Fruit fly (Drosophila melanogaster): ENCODE results near the gene Diedel.

Gene Diedel

dm6 chr3R:29493242-29493944 lies at the start of gene Diedel, which contains the start of gene CG2310:
Diedel (plus strand) TSS chr3R:29493852.
CG2310 (minus strand) TSS chr3R:29493518.
- TF ChIP-seq CTCF (optimal IDR thresholded peaks at IDR 0.05) (peak; percentile 7 to 45), CG8478 (optimal IDR thresholded peaks at IDR 0.05) (no peak)

DNA sequence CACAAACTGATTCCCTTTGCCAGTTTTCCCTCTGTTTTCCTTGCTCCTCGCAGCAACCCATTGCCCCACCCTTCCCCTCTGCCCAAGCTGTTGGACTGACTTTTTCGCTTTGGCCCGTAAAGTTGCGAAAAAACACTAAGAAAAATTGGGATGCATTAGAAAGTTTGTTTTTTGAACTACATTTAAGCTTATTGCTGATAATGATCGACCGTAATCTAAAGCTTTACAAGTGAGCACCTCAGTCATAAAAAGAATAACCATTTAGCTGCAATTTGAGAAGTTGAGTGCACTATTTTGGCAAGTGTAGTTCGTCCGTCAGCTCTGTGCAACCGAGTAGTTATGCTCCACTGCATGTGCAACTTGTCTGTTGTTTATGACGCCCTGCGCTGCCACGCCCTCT lies 43.3 kb upstream of the Diedel start:
- TF ChIP-seq CG8478 (optimal IDR thresholded peaks at IDR 0.05), result no peak
- TF ChIP-seq CTCF (optimal IDR thresholded peaks at IDR 0.05), result no peak

DNA sequence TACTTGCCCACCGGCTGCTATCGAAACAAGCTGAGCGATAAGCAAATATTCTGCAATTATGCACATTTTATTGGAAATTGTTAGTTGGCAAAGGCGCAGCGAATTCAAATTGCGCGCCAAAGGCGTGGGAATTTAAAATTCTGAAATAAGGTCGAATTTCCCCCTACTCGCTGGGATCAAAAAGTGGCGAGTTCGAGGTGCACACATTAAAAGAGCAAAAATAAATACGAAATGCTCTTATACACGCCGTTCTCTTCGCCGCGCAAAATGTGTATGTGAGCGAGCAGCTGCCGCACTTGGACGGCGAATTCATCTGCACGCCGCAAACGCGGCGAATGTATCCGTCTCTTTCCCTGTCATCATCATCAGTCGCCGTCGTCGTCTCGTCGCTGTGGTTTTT lies 36.4 kb upstream of the Diedel start:
- TF ChIP-seq CG8478 (optimal IDR thresholded peaks at IDR 0.05) (no peak), CTCF (optimal IDR thresholded peaks at IDR 0.05) (no peak)

DNA sequence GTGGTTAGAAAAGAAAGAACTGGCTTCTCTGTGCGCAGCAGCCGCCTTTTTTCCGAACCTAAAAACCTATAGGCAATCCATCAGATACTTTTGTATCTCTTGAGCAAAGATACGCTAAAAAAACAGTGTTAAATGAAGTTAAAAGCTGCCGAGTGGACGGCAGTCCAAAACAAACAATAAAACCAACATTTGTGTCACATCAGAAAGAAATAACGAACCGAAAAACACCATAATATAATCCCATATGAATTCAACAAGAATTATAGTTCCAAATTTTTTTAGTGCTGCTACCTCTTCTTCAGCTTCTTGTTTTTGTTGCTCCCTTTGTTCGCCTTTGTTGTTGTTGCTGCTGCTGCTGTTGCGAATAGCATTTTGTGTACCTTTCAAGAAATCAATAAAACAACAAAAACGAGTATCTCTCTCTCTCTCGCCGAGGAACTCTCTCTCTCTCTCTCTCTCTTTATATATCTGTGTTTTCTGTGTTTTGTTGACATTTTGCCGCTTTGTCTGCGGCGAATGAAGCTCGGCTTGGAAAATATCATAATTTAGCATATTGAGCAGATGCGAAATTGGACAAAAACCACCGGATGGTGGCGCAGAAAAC lies 35.8 kb upstream of the Diedel start:
- TF ChIP-seq CTCF (optimal IDR thresholded peaks at IDR 0.05), result no peak
- no peak for TF ChIP-seq CG8478 (optimal IDR thresholded peaks at IDR 0.05)

DNA sequence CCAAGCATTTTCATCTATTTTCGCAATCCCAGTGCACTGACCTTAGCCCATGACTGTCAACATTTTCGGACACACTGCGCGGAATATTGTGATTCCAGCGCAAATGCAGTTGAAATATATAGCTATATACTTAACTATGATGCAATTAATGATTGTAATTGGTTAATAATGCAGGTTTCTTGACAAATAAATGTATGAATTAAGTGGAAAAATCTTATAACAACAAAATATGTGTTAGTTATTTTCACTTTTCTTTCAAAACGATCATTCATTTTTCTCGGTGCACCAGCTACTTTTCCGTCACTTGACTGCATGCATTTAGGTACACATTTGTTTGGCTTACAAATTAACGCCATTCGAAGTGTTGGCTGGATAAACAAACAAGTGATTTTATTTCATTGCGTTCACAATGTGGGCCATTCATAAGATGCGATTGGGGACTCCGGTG lies 34.9 kb upstream of the Diedel start:
- TF ChIP-seq CG8478 (optimal IDR thresholded peaks at IDR 0.05) (no peak), CTCF (optimal IDR thresholded peaks at IDR 0.05) (no peak)

DNA sequence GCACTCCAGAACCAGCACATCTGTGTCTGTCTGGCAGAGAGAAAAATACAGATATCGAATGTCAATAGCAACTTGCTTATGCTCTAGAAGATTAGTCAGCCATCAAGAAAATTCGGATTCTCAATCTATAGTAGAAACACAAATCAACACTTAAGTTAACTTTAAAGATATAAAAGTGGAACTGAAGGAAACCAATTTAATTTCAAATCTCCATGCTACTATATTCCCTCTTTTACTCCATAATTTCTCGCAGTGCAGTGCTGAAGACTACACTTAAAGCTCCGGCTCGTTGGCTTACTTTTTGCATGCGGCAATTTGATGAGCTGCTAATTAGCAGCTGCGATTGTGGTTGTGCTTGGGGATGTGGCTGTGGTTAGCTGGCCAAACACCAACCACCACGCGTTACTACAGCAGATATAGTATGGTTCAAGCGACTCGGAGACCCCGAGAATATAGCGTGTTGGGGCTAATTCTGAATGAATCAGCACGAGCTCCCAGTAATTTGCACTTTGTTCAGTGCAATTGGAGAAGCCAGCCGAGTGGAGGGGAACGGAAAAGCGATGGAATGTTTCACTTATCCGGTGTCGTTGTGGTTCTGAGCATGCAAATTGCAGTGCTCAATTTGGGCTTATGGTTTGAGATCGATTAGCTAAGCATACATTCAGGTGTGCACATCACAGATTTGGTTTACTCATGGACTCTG lies 33.3 kb upstream of the Diedel start:
- TF ChIP-seq CTCF (optimal IDR thresholded peaks at IDR 0.05) (no peak), CG8478 (optimal IDR thresholded peaks at IDR 0.05) (no peak)

dm6 chr3R:29461069-29461468 lies 32.6 kb upstream of the Diedel start:
- no peak for TF ChIP-seq CTCF (optimal IDR thresholded peaks at IDR 0.05)
- no peak for TF ChIP-seq CG8478 (optimal IDR thresholded peaks at IDR 0.05)

dm6 chr3R:29461846-29462245 lies 31.8 kb upstream of the Diedel start:
- TF ChIP-seq CG8478 (optimal IDR thresholded peaks at IDR 0.05) (no peak), CTCF (optimal IDR thresholded peaks at IDR 0.05) (no peak)

DNA sequence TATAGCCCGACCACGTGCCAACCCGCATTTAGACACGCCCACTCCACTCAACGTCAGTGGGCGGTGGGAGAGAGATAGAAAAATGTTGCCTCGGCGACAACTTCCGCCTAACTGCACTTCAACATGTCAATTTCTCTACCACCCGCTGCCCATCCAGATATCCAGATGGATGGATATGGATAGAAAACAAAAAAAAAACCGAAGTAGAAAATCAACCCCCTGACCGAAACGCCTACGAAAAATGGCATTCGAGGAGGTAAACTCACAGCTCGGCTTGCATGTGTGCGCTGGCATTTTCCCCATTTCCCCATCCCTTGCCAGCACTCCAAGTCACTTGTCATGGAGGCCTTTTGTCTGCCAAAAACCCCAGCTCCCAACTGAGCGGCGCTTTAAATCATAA lies 26.9 kb upstream of the Diedel start:
- TF ChIP-seq CG8478 (optimal IDR thresholded peaks at IDR 0.05) (no peak), CTCF (optimal IDR thresholded peaks at IDR 0.05) (no peak)

- TF ChIP-seq CG8478 (optimal IDR thresholded peaks at IDR 0.05) (no peak), CTCF (optimal IDR thresholded peaks at IDR 0.05) (no peak)
Observed at dm6 chr3R:29470122-29470521, 23.5 kb upstream of the Diedel start.

dm6 chr3R:29478952-29479538 lies 14.6 kb upstream of the Diedel start:
- TF ChIP-seq CG8478 (optimal IDR thresholded peaks at IDR 0.05) (no peak), CTCF (optimal IDR thresholded peaks at IDR 0.05) (no peak)

DNA sequence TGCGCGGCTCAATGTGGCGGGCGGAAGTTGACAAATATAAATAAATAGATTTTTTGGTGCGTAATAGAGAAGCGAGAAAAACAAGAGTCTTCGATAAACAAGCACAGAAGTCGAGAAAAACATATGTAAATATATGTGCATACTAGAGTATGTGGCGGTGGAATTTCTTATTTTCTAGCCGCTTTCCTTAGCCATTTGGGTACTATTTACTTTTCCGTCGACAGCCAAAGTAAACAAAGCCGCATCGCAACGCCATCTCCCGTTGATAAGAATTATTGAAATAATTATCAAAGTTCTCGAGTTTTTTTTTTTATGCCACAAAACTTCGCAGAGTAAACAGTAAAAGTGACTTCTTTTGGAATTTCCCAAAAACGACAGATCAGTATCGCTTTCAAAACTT lies 13.7 kb upstream of the Diedel start:
- TF ChIP-seq CG8478 (optimal IDR thresholded peaks at IDR 0.05), result no peak

DNA sequence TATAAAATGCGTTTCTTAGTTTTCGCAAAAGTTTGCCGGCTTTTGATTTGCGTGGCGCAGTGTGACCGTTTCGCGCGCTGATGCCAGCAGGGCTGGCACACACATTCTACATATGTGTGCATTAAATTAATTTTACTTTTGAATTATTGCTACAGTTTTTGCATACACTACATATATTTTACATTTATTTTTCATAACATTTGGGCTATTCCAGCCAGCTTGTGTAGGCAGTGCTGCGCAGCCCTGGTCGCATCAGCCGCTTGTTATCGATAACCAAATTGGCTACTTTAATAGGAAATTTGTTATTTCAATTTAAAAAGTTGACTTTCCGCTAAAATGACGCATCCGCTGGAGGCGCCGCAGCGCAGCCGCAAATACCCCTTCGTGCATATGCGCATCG lies 4.4 kb upstream of the Diedel start, which contains the start of the genes CG2321 and CG2006:
TSS of gene CG2321 (minus strand) at position 57 of the 400 bp plus-strand sequence.
TSS of gene CG2006 (plus strand) at position 260 of the 400 bp plus-strand sequence.
- TF ChIP-seq CG8478 (optimal IDR thresholded peaks at IDR 0.05) (no peak), CTCF (optimal IDR thresholded peaks at IDR 0.05) (peak; percentile 22 to 50)

DNA sequence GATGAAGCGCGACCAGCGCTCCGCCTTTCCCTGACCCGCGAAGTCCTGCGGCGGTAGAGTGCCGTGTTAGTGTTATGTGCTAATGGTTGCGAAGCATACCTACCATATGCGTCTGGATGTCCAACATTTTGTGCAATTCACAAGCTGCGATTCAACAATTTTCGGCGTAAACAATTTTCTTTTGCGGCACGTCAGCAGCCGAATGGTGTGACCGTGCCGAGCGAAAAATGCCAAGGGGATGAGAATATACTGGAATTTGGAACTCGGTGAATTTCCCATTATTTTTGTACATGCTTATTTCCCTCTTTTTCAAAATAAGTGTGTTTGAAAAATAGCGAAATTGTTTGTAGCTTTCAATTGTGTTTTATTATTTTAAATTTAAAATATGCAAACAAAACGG lies 2.7 kb upstream of the Diedel start, which contains the start of gene Spase12:
TSS of gene Spase12 (minus strand) at position 239 of the 400 bp plus-strand sequence.
- TF ChIP-seq CG8478 (optimal IDR thresholded peaks at IDR 0.05) (no peak), CTCF (optimal IDR thresholded peaks at IDR 0.05) (no peak)

- TF ChIP-seq CTCF (optimal IDR thresholded peaks at IDR 0.05), result no peak
- TF ChIP-seq CG8478 (optimal IDR thresholded peaks at IDR 0.05), result no peak
Observed at dm6 chr3R:29494482-29494881, 830 bp downstream of the Diedel start, which contains the start of gene FipoQ. FipoQ (plus strand) TSS chr3R:29494782.

Measured in S2 (cell line).